Worm (Caenorhabditis elegans) whole organism, L4 larva: ENCODE results near the gene lgc-31.

Experiments used
- fkh-10 ChIP-seq: fragments of 150-350 bp; optimal IDR thresholded peaks from 2 replicates; lab custom pipeline; 2014; ENCODE audit warnings: missing biosample characterization, missing genetic modification reagents, missing genetic modification characterization
- lin-13 ChIP-seq: fragments of 150-350 bp; optimal IDR thresholded peaks from 2 replicates; lab custom pipeline; 2014; ENCODE audit warnings: missing biosample characterization, missing genetic modification reagents, missing genetic modification characterization
- pha-4 ChIP-seq, 2 experiments: fragments of 150-350 bp in 1 of 2; fragments of 200-800 bp in 1 of 2; sonication (Bioruptor generic) in 1 of 2; IDR thresholded peaks in 1 of 2; optimal IDR thresholded peaks in 1 of 2; 2 replicates each; pipeline versions ENCODE4 v1.3.6 to Lab custom; 2014 to 2022; ENCODE audit warnings: missing genetic modification characterization in 2 of 2, missing genetic modification reagents in 2 of 2, missing biosample characterization in 1 of 2, missing compliant biosample characterization in 1 of 2

ce11 chrV:15503603-15504002 lies 18.2 kb downstream of the lgc-31 start:
- TF ChIP-seq pha-4 (GFP tag; IDR thresholded peaks at IDR 0.05; lab: Robert Waterston, UW) = no peak
- TF ChIP-seq pha-4 (tag; optimal IDR thresholded peaks at IDR 0.05; lab: Kevin White, UChicago) = no peak
- no peak for TF ChIP-seq fkh-10
- no peak for TF ChIP-seq lin-13 (GFP tag; lab: Kevin White, UChicago)
